Fruit fly (Drosophila melanogaster): ENCODE data around the gene CG14074.

Gene CG14074

dm6 chr3L:18904772-18905601, 39.0 kb downstream of the CG14074 start, which contains the start of the genes CSN1b and Prp6 (continued):
- TF ChIP-seq row (GFP tag; IDR thresholded peaks at IDR 0.05) = peak; percentile 77
- TF ChIP-seq Sry-δ (GFP tag; optimal IDR thresholded peaks at IDR 0.05) = peak; percentile 75
- TF ChIP-seq nerfin-2 (GFP tag; IDR thresholded peaks at IDR 0.05; ENCODE audit: partially characterized antibody) = no peak
- TF ChIP-seq sna (GFP tag; IDR thresholded peaks at IDR 0.05; ENCODE audit: partially characterized antibody) = peak; percentile 28; the same call in 1 of the 2 replicates
- TF ChIP-seq CG2129 (GFP tag; IDR thresholded peaks at IDR 0.05; ENCODE audit: partially characterized antibody) = peak; percentile 48; the same call in 1 of the 2 replicates
- no peak for TF ChIP-seq shn (GFP tag; optimal IDR thresholded peaks at IDR 0.05)
- TF ChIP-seq Blimp-1 (GFP tag; optimal IDR thresholded peaks at IDR 0.05) = no peak
- peak; percentile 31 for TF ChIP-seq hbn (GFP tag; IDR thresholded peaks at IDR 0.05; ENCODE audit: partially characterized antibody)
- TF ChIP-seq Hsf (GFP tag; optimal IDR thresholded peaks at IDR 0.05) = peak; percentile 5
- TF ChIP-seq CG4617 (GFP tag; optimal IDR thresholded peaks at IDR 0.05; ENCODE audit: borderline replicate concordance) = peak; percentile 16
- TF ChIP-seq CG11504 (tag; optimal IDR thresholded peaks at IDR 0.05) = no peak
- no peak for TF ChIP-seq CG9215 (GFP tag; IDR thresholded peaks at IDR 0.05)
- TF ChIP-seq Ravus (GFP tag; IDR thresholded peaks at IDR 0.05) = no peak
- peak; percentile 21 for TF ChIP-seq Xbp1 (GFP tag; optimal IDR thresholded peaks at IDR 0.05)
- TF ChIP-seq nmo (GFP tag; optimal IDR thresholded peaks at IDR 0.05) = peak; percentile 44
- peak; percentile 60 for TF ChIP-seq CG14710 (tag; optimal IDR thresholded peaks at IDR 0.05)
- no peak for TF ChIP-seq TFAM (GFP tag; optimal IDR thresholded peaks at IDR 0.05)
- TF ChIP-seq Dref (GFP tag; IDR thresholded peaks at IDR 0.05) = peak; percentile 65
- no peak for TF ChIP-seq CG6683 (GFP tag; optimal IDR thresholded peaks at IDR 0.05)
- TF ChIP-seq lola (GFP tag; optimal IDR thresholded peaks at IDR 0.05) = peak in 1 of 3 experiments; percentile 39
- TF ChIP-seq Hr3 (GFP tag; optimal IDR thresholded peaks at IDR 0.05) = peak; percentile 15
- no peak for TF ChIP-seq E2f1 (GFP tag; IDR thresholded peaks at IDR 0.05)
- no peak for TF ChIP-seq ind (GFP tag; optimal IDR thresholded peaks at IDR 0.05)
- TF ChIP-seq MBD-R2 (GFP tag; IDR thresholded peaks at IDR 0.05) = peak; percentile 64
- peak; percentile 42 for TF ChIP-seq CG34224 (GFP tag; IDR thresholded peaks at IDR 0.05; ENCODE audit: partially characterized antibody)
- TF ChIP-seq CG12659 (GFP tag; optimal IDR thresholded peaks at IDR 0.05) = peak; percentile 52
- TF ChIP-seq pnt (GFP tag; optimal IDR thresholded peaks at IDR 0.05) = no peak
- no peak for TF ChIP-seq ewg (GFP tag; optimal IDR thresholded peaks at IDR 0.05)
- peak; percentile 41; the same call in 1 of the 3 replicates for TF ChIP-seq CG7963 (GFP tag; IDR thresholded peaks at IDR 0.05; ENCODE audit: partially characterized antibody)
- TF ChIP-seq Bgb (GFP tag; IDR thresholded peaks at IDR 0.05; ENCODE audit: partially characterized antibody) = peak; percentile 61
- peak; percentile 12 for TF ChIP-seq mam (GFP tag; optimal IDR thresholded peaks at IDR 0.05)
- peak; percentile 36 for TF ChIP-seq phol (tag; optimal IDR thresholded peaks at IDR 0.05)
- peak; percentile 82 for TF ChIP-seq CG17385 (GFP tag; optimal IDR thresholded peaks at IDR 0.05)
- no peak for TF ChIP-seq en (GFP tag; optimal IDR thresholded peaks at IDR 0.05)
- peak; percentile 82 for TF ChIP-seq CG3995 (GFP tag; optimal IDR thresholded peaks at IDR 0.05)
- TF ChIP-seq pzg (GFP tag; optimal IDR thresholded peaks at IDR 0.05) = peak; percentile 13
- TF ChIP-seq CG6272 (GFP tag; IDR thresholded peaks at IDR 0.05) = peak; percentile 29; the same call in 1 of the 2 replicates

DNA sequence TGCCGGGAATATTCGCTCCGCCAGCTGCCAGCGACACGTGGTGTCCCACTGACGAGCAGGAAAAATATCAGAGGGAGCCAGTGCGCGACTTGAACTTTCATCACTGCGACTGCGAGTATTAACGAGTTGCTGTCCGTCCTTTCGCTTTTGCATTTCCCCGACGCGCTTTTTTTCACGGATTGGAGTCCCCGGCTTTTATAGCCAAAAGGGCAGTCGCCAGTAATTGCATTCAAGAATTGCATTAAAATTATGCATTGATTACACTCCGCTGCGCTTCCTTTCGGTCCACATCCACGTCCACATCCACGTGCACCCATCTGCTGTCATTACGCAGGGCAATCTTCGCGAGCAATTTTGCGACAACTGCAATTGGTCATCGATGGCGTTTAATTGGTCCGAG, 45.1 kb downstream of the CG14074 start, which contains the start of gene Ir75d:
TSS of gene Ir75d (minus strand) at position 101 of the 400 bp plus-strand sequence.
- 0 out of 3 replicates have a peak, but pooled peaks have one; percentile 18 for TF ChIP-seq CG6791 (GFP tag; IDR thresholded peaks at IDR 0.05; ENCODE audit: partially characterized antibody)
- no peak for TF ChIP-seq HLH54F (GFP tag; optimal IDR thresholded peaks at IDR 0.05)
